Fruit fly (Drosophila melanogaster): ENCODE data around the gene ND-SGDH.
A peak's percentile ranks its signal among the peaks of the same experiment; 100 is the strongest.

Gene ND-SGDH

dm6 chr3L:12113589-12113988, 24.8 kb downstream of the ND-SGDH start:
- peak; percentile 54 for TF ChIP-seq CG9948 (tag; optimal IDR thresholded peaks at IDR 0.05)
- peak; percentile 51 for TF ChIP-seq CG34367 (tag; optimal IDR thresholded peaks at IDR 0.05)
- no peak for TF ChIP-seq D1 (tag; optimal IDR thresholded peaks at IDR 0.05)
- no peak for TF ChIP-seq Pif1A (GFP tag; optimal IDR thresholded peaks at IDR 0.05)
- TF ChIP-seq fd96Ca (GFP tag; IDR thresholded peaks at IDR 0.05): no peak
- peak; percentile 56 for TF ChIP-seq CG17806 (tag; optimal IDR thresholded peaks at IDR 0.05)
- TF ChIP-seq CG15710 (tag; optimal IDR thresholded peaks at IDR 0.05): peak; percentile 44
- no peak for TF ChIP-seq rn (GFP tag; IDR thresholded peaks at IDR 0.05)
- TF ChIP-seq CG14655 (GFP tag; optimal IDR thresholded peaks at IDR 0.05): no peak
- TF ChIP-seq Pif1B (GFP tag; optimal IDR thresholded peaks at IDR 0.05): no peak
- no peak for TF ChIP-seq CG10348 (GFP tag; IDR thresholded peaks at IDR 0.05)
- TF ChIP-seq EcR (GFP tag; optimal IDR thresholded peaks at IDR 0.05): no peak
- TF ChIP-seq CG8301 (tag; optimal IDR thresholded peaks at IDR 0.05): no peak
- no peak for TF ChIP-seq gl (tag; optimal IDR thresholded peaks at IDR 0.05)
- no peak for TF ChIP-seq Ets98B (GFP tag; IDR thresholded peaks at IDR 0.05)
- TF ChIP-seq CG32121 (GFP tag; IDR thresholded peaks at IDR 0.05): no peak
- peak; percentile 57 for TF ChIP-seq CG8159 (tag; optimal IDR thresholded peaks at IDR 0.05)
- no peak for TF ChIP-seq CG12605 (GFP tag; IDR thresholded peaks at IDR 0.05)
- TF ChIP-seq Snoo (tag; optimal IDR thresholded peaks at IDR 0.05): no peak
- no peak for TF ChIP-seq CG13204 (GFP tag; optimal IDR thresholded peaks at IDR 0.05)
- no peak for TF ChIP-seq CG4496 (GFP tag; IDR thresholded peaks at IDR 0.05)

DNA sequence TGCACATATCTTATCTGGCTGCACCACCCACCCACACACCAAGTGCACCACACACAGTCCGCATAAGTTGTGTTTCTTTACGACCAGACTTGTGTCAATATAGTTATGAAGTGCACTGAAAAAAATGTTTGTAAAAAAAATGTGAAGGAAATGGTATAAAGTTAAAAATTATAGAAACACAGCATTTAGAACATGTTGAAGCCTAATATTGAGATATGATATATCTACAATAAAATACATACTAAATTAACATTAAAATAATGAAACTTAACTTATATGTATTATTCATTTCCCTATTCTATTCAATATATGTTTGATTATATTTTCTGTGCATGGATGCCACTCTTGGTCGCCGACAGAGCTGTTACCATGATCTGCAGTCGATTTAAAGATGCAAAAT, 25.4 kb downstream of the ND-SGDH start:
- TF ChIP-seq gl (tag; optimal IDR thresholded peaks at IDR 0.05): no peak
- TF ChIP-seq CG14655 (GFP tag; optimal IDR thresholded peaks at IDR 0.05): peak; percentile 59
- TF ChIP-seq CG15710 (tag; optimal IDR thresholded peaks at IDR 0.05): peak; percentile 39
- no peak for TF ChIP-seq CG32121 (GFP tag; IDR thresholded peaks at IDR 0.05)
- TF ChIP-seq CG17806 (tag; optimal IDR thresholded peaks at IDR 0.05): peak; percentile 47
- peak; percentile 38 for TF ChIP-seq CG8301 (tag; optimal IDR thresholded peaks at IDR 0.05)
- TF ChIP-seq CG13204 (GFP tag; optimal IDR thresholded peaks at IDR 0.05): no peak
- no peak for TF ChIP-seq Pif1A (GFP tag; optimal IDR thresholded peaks at IDR 0.05)
- no peak for TF ChIP-seq fd96Ca (GFP tag; IDR thresholded peaks at IDR 0.05)
- peak; percentile 73 for TF ChIP-seq CG8159 (tag; optimal IDR thresholded peaks at IDR 0.05)
- TF ChIP-seq CG34367 (tag; optimal IDR thresholded peaks at IDR 0.05): no peak
- TF ChIP-seq CG9948 (tag; optimal IDR thresholded peaks at IDR 0.05): peak; percentile 55
- TF ChIP-seq EcR (GFP tag; optimal IDR thresholded peaks at IDR 0.05): no peak
- no peak for TF ChIP-seq CG4496 (GFP tag; IDR thresholded peaks at IDR 0.05)
- no peak for TF ChIP-seq Snoo (tag; optimal IDR thresholded peaks at IDR 0.05)

DNA sequence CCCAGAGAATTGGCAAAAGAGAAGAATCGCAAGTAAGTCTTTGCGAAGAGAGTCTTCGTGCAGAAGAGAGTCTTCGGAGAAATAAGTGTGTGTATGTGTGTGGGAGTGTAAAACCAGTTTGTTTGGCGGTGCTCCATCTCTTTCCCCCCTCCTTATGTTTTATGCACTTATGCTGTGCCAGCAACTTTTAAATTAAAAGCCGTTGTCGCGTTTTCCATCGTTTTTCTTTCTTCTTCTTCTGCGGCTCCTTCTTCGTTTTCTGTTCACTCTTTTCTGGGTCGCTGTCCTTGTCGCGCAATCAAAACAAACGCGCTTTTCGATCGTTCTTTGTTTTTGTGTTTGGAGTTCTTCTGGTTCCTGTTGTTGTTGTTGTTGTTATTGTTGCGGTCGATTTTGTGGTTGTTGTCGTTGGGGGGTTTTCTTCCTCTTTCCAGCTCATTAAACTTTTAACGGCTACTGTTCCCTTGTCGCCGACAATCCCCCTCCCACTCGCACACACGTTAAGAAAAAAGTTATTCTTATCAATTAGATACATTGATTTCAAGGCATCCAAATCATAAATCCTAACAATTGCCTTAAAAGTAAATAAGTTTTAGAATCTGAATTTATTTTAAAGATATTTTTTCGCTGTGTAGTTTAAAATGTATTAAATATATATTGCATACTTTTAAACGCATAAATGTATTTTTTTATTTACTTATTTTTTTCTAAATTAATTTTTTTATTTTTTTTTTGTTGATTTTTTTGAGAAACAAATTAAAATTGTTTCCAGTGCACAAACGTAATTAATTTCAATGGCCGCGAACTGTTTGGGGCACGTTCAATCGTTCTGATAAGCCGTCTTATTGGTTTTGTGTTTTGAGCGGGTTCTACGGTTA, 27.1 kb downstream of the ND-SGDH start:
- TF ChIP-seq CG32121 (GFP tag; IDR thresholded peaks at IDR 0.05) (no peak), EcR (GFP tag; optimal IDR thresholded peaks at IDR 0.05) (peak; percentile 96), Ets98B (GFP tag; IDR thresholded peaks at IDR 0.05) (no peak; the same call in 1 of the 2 replicates), CG15710 (tag; optimal IDR thresholded peaks at IDR 0.05) (peak; percentile 86), CG9948 (tag; optimal IDR thresholded peaks at IDR 0.05) (peak; percentile 91), rn (GFP tag; IDR thresholded peaks at IDR 0.05) (peak; percentile 60; the same call in 1 of the 2 replicates), gl (tag; optimal IDR thresholded peaks at IDR 0.05) (no peak), Pif1A (GFP tag; optimal IDR thresholded peaks at IDR 0.05) (peak; percentile 61), CG12605 (GFP tag; IDR thresholded peaks at IDR 0.05) (peak; percentile 44; the same call in 1 of the 2 replicates), Pif1B (GFP tag; optimal IDR thresholded peaks at IDR 0.05) (peak; percentile 64), CG34367 (tag; optimal IDR thresholded peaks at IDR 0.05) (peak; percentile 77), Snoo (tag; optimal IDR thresholded peaks at IDR 0.05) (peak; percentile 85), fd96Ca (GFP tag; IDR thresholded peaks at IDR 0.05) (no peak), CG8159 (tag; optimal IDR thresholded peaks at IDR 0.05) (peak; percentile 90), CG4496 (GFP tag; IDR thresholded peaks at IDR 0.05) (no peak), CG10348 (GFP tag; IDR thresholded peaks at IDR 0.05) (no peak), CG8301 (tag; optimal IDR thresholded peaks at IDR 0.05) (peak; percentile 65), CG17806 (tag; optimal IDR thresholded peaks at IDR 0.05) (peak; percentile 84), D1 (tag; optimal IDR thresholded peaks at IDR 0.05) (peak; percentile 92), CG14655 (GFP tag; optimal IDR thresholded peaks at IDR 0.05) (peak; percentile 81), CG13204 (GFP tag; optimal IDR thresholded peaks at IDR 0.05) (peak; percentile 36)

- TF ChIP-seq gl (tag; optimal IDR thresholded peaks at IDR 0.05) (no peak), Pif1B (GFP tag; optimal IDR thresholded peaks at IDR 0.05) (peak; percentile 16), CG13204 (GFP tag; optimal IDR thresholded peaks at IDR 0.05) (peak; percentile 49), Snoo (tag; optimal IDR thresholded peaks at IDR 0.05) (no peak), CG17806 (tag; optimal IDR thresholded peaks at IDR 0.05) (peak; percentile 40), CG4496 (GFP tag; IDR thresholded peaks at IDR 0.05) (peak; percentile 10; the same call in 1 of the 3 replicates), Pif1A (GFP tag; optimal IDR thresholded peaks at IDR 0.05) (peak; percentile 42), CG14655 (GFP tag; optimal IDR thresholded peaks at IDR 0.05) (peak; percentile 73), CG8159 (tag; optimal IDR thresholded peaks at IDR 0.05) (no peak), D1 (tag; optimal IDR thresholded peaks at IDR 0.05) (no peak), CG9948 (tag; optimal IDR thresholded peaks at IDR 0.05) (peak; percentile 23), CG32121 (GFP tag; IDR thresholded peaks at IDR 0.05) (peak; percentile 62), EcR (GFP tag; optimal IDR thresholded peaks at IDR 0.05) (peak; percentile 68), CG15710 (tag; optimal IDR thresholded peaks at IDR 0.05) (peak; percentile 31), Ets98B (GFP tag; IDR thresholded peaks at IDR 0.05) (no peak; the same call in 1 of the 2 replicates), fd96Ca (GFP tag; IDR thresholded peaks at IDR 0.05) (peak; percentile 53; the same call in 2 of the 3 replicates), CG8301 (tag; optimal IDR thresholded peaks at IDR 0.05) (peak; percentile 61)
Observed at dm6 chr3L:12109045-12109632, 29.2 kb downstream of the ND-SGDH start.

Measured in whole organism, pupa.